Worm (Caenorhabditis elegans) whole organism, midembryonic: Measurements from ENCODE around the gene sru-44.

ENCODE experiments used
- T22C8.4 ChIP-seq: fragments of 200-800 bp; sonication (Bioruptor generic); IDR thresholded peaks from 2 replicates; pipeline ENCODE4 v1.3.6; 2022; ENCODE audit warnings: missing genetic modification characterization, missing compliant biosample characterization
- cog-1 ChIP-seq: sonication (generic microtip); optimal IDR thresholded peaks from 2 replicates; lab custom pipeline; 2016; ENCODE audit warnings: missing genetic modification characterization, missing compliant biosample characterization
- flt-1 ChIP-seq: fragments of 200-800 bp; sonication (Bioruptor generic); IDR thresholded peaks from 2 replicates; pipeline ENCODE4 v1.3.6; 2022; ENCODE audit warnings: missing genetic modification characterization, missing compliant biosample characterization
- klf-2 ChIP-seq: fragments of 200-800 bp; sonication (Bioruptor generic); conservative IDR thresholded peaks from 2 replicates; pipeline ENCODE4 v1.3.6; 2022; ENCODE audit warnings: missing genetic modification reagents, missing genetic modification characterization, missing compliant biosample characterization
- med-1 ChIP-seq: sonication (generic microtip); optimal IDR thresholded peaks from 2 replicates; lab custom pipeline; 2017; ENCODE audit warnings: missing genetic modification characterization, mild to moderate bottlenecking, missing compliant biosample characterization, antibody characterized with exemption, missing genetic modification reagents; ENCODE audit not compliant: insufficient read depth
- ref-1 ChIP-seq: fragments of 200-800 bp; sonication (Bioruptor generic); conservative IDR thresholded peaks from 2 replicates; pipeline ENCODE4 v1.3.6; 2022; ENCODE audit warnings: missing genetic modification reagents, missing genetic modification characterization, missing compliant biosample characterization
- tab-1 ChIP-seq: fragments of 200-800 bp; sonication (Bioruptor generic); IDR thresholded peaks from 2 replicates; pipeline ENCODE4 v1.3.6; 2022; ENCODE audit warnings: missing genetic modification characterization, missing compliant biosample characterization
- ztf-23 ChIP-seq: fragments of 200-800 bp; sonication (Bioruptor generic); IDR thresholded peaks from 2 replicates; pipeline ENCODE4 v1.3.6; 2022; ENCODE audit warnings: missing genetic modification reagents, missing genetic modification characterization, missing compliant biosample characterization
- ztf-29 ChIP-seq: fragments of 200-800 bp; sonication (Bioruptor generic); IDR thresholded peaks from 2 replicates; pipeline ENCODE4 v1.3.6; 2022; ENCODE audit warnings: missing genetic modification reagents, missing genetic modification characterization, missing compliant biosample characterization

Gene sru-44

DNA sequence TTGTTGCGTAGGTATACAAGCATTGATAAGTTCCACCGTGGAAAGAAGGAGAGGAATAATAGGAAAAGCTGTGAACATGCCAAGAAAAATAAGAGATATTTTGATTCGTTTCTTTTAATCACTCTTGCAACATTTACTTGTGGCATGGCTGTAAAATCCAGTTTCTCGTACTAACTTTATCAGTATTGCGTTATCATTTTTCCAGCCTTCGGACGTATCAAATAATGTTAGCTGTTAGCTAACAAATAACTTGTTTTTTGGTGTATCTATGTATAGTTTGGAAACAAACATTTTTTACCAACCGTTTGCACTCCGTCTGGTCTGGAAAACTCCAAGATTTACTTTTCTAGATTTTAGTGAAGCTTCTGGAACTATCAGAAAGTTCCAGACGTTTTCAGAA lies 34.3 kb downstream of the sru-44 start, which contains the start of gene clec-234:
clec-234 (minus strand) TSS at position 101 of the 400 bp plus-strand sequence.
- TF ChIP-seq cog-1 (no peak), flt-1 (GFP tag; lab: Robert Waterston, UW) (no peak), ztf-23 (GFP tag; lab: Robert Waterston, UW) (no peak), tab-1 (no peak), T22C8.4 (GFP tag; lab: Robert Waterston, UW) (no peak), ref-1 (GFP tag; lab: Robert Waterston, UW) (no peak)

DNA sequence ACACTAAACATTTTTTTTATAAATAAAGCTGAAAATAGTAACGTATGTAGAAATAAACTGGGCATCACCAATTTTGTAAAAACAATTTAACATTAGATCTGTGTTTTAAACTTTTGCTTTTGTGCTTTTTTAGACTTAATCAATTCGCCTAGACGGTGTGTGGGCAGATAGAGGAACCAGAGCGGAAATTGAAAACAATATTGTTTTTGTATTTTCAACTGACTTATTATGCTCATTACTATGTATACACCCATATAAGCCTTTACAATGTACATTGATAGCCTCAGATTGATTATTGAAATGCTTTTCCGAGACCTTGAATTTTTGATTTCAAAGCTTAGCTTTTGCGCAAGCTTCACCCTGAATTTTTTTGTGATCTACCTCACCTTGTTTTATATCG lies 37.8 kb downstream of the sru-44 start, which contains the start of gene str-73:
str-73 (plus strand) TSS at position 301 of the 400 bp plus-strand sequence.
- TF ChIP-seq ztf-29, result no peak
- TF ChIP-seq flt-1 (GFP tag; lab: Robert Waterston, UW), result no peak
- TF ChIP-seq klf-2 (GFP tag; lab: Robert Waterston, UW), result no peak
- TF ChIP-seq med-1 (GFP tag; lab: Kevin White, UChicago), result no peak
- TF ChIP-seq tab-1, result no peak
- no peak for TF ChIP-seq cog-1
- no peak for TF ChIP-seq T22C8.4 (GFP tag; lab: Robert Waterston, UW)
- no peak for TF ChIP-seq ref-1 (GFP tag; lab: Robert Waterston, UW)
- TF ChIP-seq ztf-23 (GFP tag; lab: Robert Waterston, UW), result no peak

DNA sequence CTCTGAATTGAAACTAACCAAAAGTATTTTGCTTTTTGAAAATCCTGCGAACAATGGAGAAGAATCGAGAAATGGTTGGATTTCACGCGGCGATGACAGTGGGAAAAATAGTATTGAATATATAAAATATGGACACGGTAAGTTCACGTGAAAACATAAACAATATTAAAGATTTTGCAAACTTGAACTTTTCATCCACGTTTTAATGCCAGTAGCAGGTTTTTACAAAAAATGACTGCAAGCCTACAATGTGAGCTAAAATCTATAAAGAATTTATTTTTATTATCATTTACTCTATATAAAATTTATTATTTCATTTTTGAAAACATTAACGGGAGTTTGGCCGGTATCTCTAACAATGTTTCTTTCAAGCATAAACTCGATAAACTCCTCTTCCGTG lies 38.2 kb downstream of the sru-44 start, which contains the start of gene F26D2.10:
F26D2.10 (minus strand) TSS at position 101 of the 400 bp plus-strand sequence.
- TF ChIP-seq T22C8.4 (GFP tag; lab: Robert Waterston, UW) (no peak), klf-2 (GFP tag; lab: Robert Waterston, UW) (no peak), med-1 (GFP tag; lab: Kevin White, UChicago) (no peak), flt-1 (GFP tag; lab: Robert Waterston, UW) (no peak), tab-1 (no peak), ztf-29 (no peak), cog-1 (no peak), ztf-23 (GFP tag; lab: Robert Waterston, UW) (no peak), ref-1 (GFP tag; lab: Robert Waterston, UW) (no peak)

DNA sequence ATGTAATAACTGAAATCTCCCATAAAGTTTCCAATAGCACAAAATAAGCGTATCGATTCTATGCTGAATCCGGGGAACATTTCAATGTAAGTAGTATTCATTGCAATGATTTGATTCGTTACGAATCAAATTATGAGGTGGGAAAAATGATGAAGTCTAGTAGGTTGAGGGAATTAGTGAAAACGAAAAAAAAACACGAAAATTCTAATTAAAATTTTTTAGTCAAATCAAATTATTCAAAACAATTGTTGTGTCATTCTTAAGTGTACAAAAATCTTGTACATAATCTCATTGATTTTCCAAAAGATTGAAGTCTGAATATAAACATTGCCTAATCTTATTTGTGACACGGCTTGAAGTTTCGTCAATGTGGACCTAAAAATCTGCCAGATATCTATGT lies 43.3 kb downstream of the sru-44 start, which contains the start of gene srw-29:
srw-29 (minus strand) TSS at position 101 of the 400 bp plus-strand sequence.
- no peak for TF ChIP-seq ztf-29
- no peak for TF ChIP-seq ref-1 (GFP tag; lab: Robert Waterston, UW)
- no peak for TF ChIP-seq tab-1
- no peak for TF ChIP-seq cog-1
- TF ChIP-seq T22C8.4 (GFP tag; lab: Robert Waterston, UW), result no peak
- TF ChIP-seq ztf-23 (GFP tag; lab: Robert Waterston, UW), result no peak
- TF ChIP-seq med-1 (GFP tag; lab: Kevin White, UChicago), result no peak
- no peak for TF ChIP-seq klf-2 (GFP tag; lab: Robert Waterston, UW)
- TF ChIP-seq flt-1 (GFP tag; lab: Robert Waterston, UW), result no peak

DNA sequence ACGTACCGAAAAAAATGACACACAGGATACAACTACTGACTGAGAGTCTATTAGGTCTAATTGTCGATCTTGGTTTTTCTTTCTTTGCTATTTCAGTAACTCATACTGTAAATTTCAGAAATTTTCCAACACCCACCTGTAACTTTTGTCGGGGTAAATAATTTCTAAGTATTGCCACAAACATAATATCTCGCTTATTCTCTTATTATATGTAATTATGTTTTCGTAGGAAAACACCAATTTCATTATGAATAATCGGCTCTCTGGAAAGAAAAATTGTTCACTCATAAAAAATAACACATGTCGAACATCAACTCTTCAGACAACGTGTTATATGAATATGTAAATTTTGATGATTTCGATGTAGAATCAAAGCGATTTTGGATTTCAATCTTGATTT lies 47.0 kb downstream of the sru-44 start, which contains the start of gene srw-48:
srw-48 (plus strand) TSS at position 301 of the 400 bp plus-strand sequence.
- TF ChIP-seq cog-1, result no peak
- no peak for TF ChIP-seq T22C8.4 (GFP tag; lab: Robert Waterston, UW)
- no peak for TF ChIP-seq ref-1 (GFP tag; lab: Robert Waterston, UW)
- no peak for TF ChIP-seq flt-1 (GFP tag; lab: Robert Waterston, UW)
- no peak for TF ChIP-seq tab-1

DNA sequence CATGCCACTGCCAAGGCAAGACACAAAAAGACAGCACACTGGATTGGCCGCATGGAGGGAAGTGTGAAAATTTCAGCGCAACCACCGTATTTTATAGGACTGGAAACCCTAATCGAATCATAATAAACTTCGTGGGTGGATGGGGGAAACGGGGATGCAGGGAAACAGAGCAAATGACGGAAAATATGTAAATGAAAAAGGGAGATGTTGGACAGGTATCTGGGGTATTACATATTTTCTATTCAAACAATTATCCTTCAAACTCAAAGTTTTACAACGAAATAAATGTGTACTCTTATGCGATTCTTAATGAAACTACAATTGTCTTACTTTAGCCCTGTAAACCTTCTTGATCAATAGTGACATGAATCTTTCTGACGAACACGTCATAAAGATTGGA lies 48.0 kb downstream of the sru-44 start, which contains the start of gene F26D2.16:
F26D2.16 (minus strand) TSS at position 101 of the 400 bp plus-strand sequence.
- TF ChIP-seq med-1 (GFP tag; lab: Kevin White, UChicago) (no peak), klf-2 (GFP tag; lab: Robert Waterston, UW) (no peak), ztf-29 (no peak), cog-1 (no peak), T22C8.4 (GFP tag; lab: Robert Waterston, UW) (no peak), flt-1 (GFP tag; lab: Robert Waterston, UW) (no peak), tab-1 (no peak), ref-1 (GFP tag; lab: Robert Waterston, UW) (no peak), ztf-23 (GFP tag; lab: Robert Waterston, UW) (no peak)

DNA sequence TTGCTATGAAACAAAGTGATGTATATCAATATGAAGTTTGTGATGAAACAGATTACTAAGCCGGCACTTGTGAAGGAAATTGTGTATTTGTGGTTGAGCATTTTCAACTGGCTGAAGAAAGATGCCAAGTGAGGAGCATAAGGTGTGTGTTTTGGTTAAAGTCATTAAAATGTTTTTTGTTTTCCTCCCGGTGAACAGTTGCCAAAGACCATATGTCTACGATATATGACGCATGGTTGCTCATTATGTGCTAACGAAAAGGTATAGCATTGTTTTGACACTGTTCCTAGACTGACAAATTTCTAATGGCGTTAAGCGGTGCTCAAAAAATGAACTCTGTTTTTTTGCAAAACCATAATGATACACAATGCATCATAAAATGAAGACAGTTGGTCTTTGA lies 50.7 kb downstream of the sru-44 start, which contains the start of gene str-55:
str-55 (minus strand) TSS at position 101 of the 400 bp plus-strand sequence.
- TF ChIP-seq T22C8.4 (GFP tag; lab: Robert Waterston, UW), result no peak
- no peak for TF ChIP-seq klf-2 (GFP tag; lab: Robert Waterston, UW)
- TF ChIP-seq flt-1 (GFP tag; lab: Robert Waterston, UW), result no peak
- no peak for TF ChIP-seq cog-1
- TF ChIP-seq ztf-29, result no peak
- TF ChIP-seq med-1 (GFP tag; lab: Kevin White, UChicago), result no peak
- TF ChIP-seq tab-1, result no peak
- TF ChIP-seq ref-1 (GFP tag; lab: Robert Waterston, UW), result no peak
- TF ChIP-seq ztf-23 (GFP tag; lab: Robert Waterston, UW), result no peak
